Fruit fly (Drosophila melanogaster) whole organism, prepupa: ENCODE data around the gene REPTOR.

Experiments used
- CG6163 ChIP-seq: fragments of 200-800 bp; sonication (Bioruptor generic); IDR thresholded peaks from 3 replicates; pipeline ENCODE4 v1.3.6; 2022; ENCODE audit warnings: missing biosample characterization, missing genetic modification characterization
- Ets96B ChIP-seq: fragments of 200-800 bp; optimal IDR thresholded peaks from 2 replicates; lab custom pipeline; 2019; ENCODE audit warnings: missing biosample characterization, mild to moderate bottlenecking, missing genetic modification characterization, moderate library complexity
- Hr38 ChIP-seq: sonication (Bioruptor generic); optimal IDR thresholded peaks from 2 replicates; lab custom pipeline; 2016; ENCODE audit warnings: missing biosample characterization, missing genetic modification characterization
- Hr4 ChIP-seq: fragments of 200-800 bp; sonication (Bioruptor generic); optimal IDR thresholded peaks from 3 replicates; lab custom pipeline; 2016; ENCODE audit warnings: missing biosample characterization, missing genetic modification characterization
- Met ChIP-seq: fragments of 200-800 bp; sonication (Bioruptor generic); optimal IDR thresholded peaks from 3 replicates; lab custom pipeline; 2016; ENCODE audit warnings: missing biosample characterization, missing genetic modification characterization
- dsx ChIP-seq: fragments of 200-800 bp; optimal IDR thresholded peaks from 3 replicates; lab custom pipeline; 2019; ENCODE audit warnings: missing biosample characterization, mild to moderate bottlenecking, missing genetic modification characterization, moderate library complexity; ENCODE audit not compliant: poor library complexity, severe bottlenecking
- pdm3 ChIP-seq: fragments of 200-800 bp; sonication (Bioruptor generic); optimal IDR thresholded peaks from 3 replicates; lab custom pipeline; 2016; ENCODE audit warnings: missing biosample characterization, missing genetic modification characterization
- svp ChIP-seq: fragments of 200-800 bp; sonication (Bioruptor generic); peaks from one replicate; lab custom pipeline; 2016; ENCODE audit warnings: missing biosample characterization, missing genetic modification characterization

- TF ChIP-seq Hr38 (GFP tag; lab: Kevin White, UChicago) (no peak), Hr4 (no peak), pdm3 (GFP tag; lab: Kevin White, UChicago) (no peak), CG6163 (no peak), dsx (no peak), svp (no peak), Ets96B (tag; lab: Kevin White, UChicago) (no peak), Met (GFP tag; lab: Kevin White, UChicago) (no peak)
These were observed 18.4 kb upstream of the REPTOR start for dm6 chr3R:24601069-24601468.
